Fruit fly (Drosophila melanogaster): ENCODE data around the gene CG7091.
A peak's percentile ranks its signal among the peaks of the same experiment; 100 is the strongest.

The CG7091 gene

dm6 chr3R:13017623-13018036, 39.8 kb downstream of the CG7091 start:
- TF ChIP-seq shn (GFP tag; optimal IDR thresholded peaks at IDR 0.05) (no peak), CG32772 (GFP tag; IDR thresholded peaks at IDR 0.05) (peak; percentile 39; the same call in 1 of the 2 replicates), CG9932 (GFP tag; IDR thresholded peaks at IDR 0.05) (peak; percentile 47), YL-1 (GFP tag; optimal IDR thresholded peaks at IDR 0.05) (no peak), Aef1 (GFP tag; IDR thresholded peaks at IDR 0.05) (no peak), C15 (GFP tag; IDR thresholded peaks at IDR 0.05) (0 out of 3 replicates have a peak, but pooled peaks have one; percentile 13), CG11085 (GFP tag; IDR thresholded peaks at IDR 0.05) (no peak), sug (tag; optimal IDR thresholded peaks at IDR 0.05) (peak; percentile 23), Ets65A (GFP tag) (no peak), da (GFP tag; optimal IDR thresholded peaks at IDR 0.05) (no peak), bab2 (GFP tag; optimal IDR thresholded peaks at IDR 0.05) (no peak), Pdp1 (GFP tag; optimal IDR thresholded peaks at IDR 0.05) (peak in 1 of 2 experiments; percentile 65), Fer2 (tag; optimal IDR thresholded peaks at IDR 0.05) (no peak), CG30403 (GFP tag; optimal IDR thresholded peaks at IDR 0.05) (no peak), CG10543 (GFP tag; optimal IDR thresholded peaks at IDR 0.05) (peak; percentile 62), kah (GFP tag; optimal IDR thresholded peaks at IDR 0.05) (no peak), ham (GFP tag; IDR thresholded peaks at IDR 0.05) (no peak), cwo (GFP tag; optimal IDR thresholded peaks at IDR 0.05) (peak; percentile 9), Adf1 (GFP tag; IDR thresholded peaks at IDR 0.05) (0 out of 2 replicates have a peak, but pooled peaks have one; percentile 9), gcm2 (GFP tag; optimal IDR thresholded peaks at IDR 0.05) (no peak), NFAT (GFP tag; IDR thresholded peaks at IDR 0.05) (peak; percentile 73; the same call in 1 of the 2 replicates), Poxn (GFP tag; IDR thresholded peaks at IDR 0.05) (no peak), hkb (optimal IDR thresholded peaks at IDR 0.05) (no peak), hkb (GFP tag; IDR thresholded peaks at IDR 0.05) (no peak), lab (GFP tag; optimal IDR thresholded peaks at IDR 0.05) (peak; percentile 35), stwl (tag; optimal IDR thresholded peaks at IDR 0.05) (no peak), crol (GFP tag; IDR thresholded peaks at IDR 0.05) (peak; percentile 78), Opbp (GFP tag; IDR thresholded peaks at IDR 0.05; ENCODE audit: partially characterized antibody) (no peak), Nf-YC (tag; optimal IDR thresholded peaks at IDR 0.05) (no peak), CG5245 (GFP tag; optimal IDR thresholded peaks at IDR 0.05) (no peak), CG10654 (GFP tag; optimal IDR thresholded peaks at IDR 0.05) (no peak), CG12236 (GFP tag; optimal IDR thresholded peaks at IDR 0.05) (no peak), disco-r (GFP tag; optimal IDR thresholded peaks at IDR 0.05) (no peak), CG8388 (GFP tag; optimal IDR thresholded peaks at IDR 0.05) (no peak), Drgx (GFP tag; IDR thresholded peaks at IDR 0.05) (peak; percentile 43), rib (GFP tag; IDR thresholded peaks at IDR 0.05) (peak; percentile 67; the same call in 1 of the 2 replicates), CG15011 (GFP tag; optimal IDR thresholded peaks at IDR 0.05) (no peak), B-H1 (GFP tag; IDR thresholded peaks at IDR 0.05) (no peak), Gug (GFP tag; IDR thresholded peaks at IDR 0.05) (no peak), Dfd (GFP tag; optimal IDR thresholded peaks at IDR 0.05) (no peak), Sox102F (GFP tag; optimal IDR thresholded peaks at IDR 0.05) (no peak), CrebB (tag; optimal IDR thresholded peaks at IDR 0.05) (no peak), CG16815 (GFP tag; optimal IDR thresholded peaks at IDR 0.05) (no peak), Sin3A (optimal IDR thresholded peaks at IDR 0.05) (no peak), gce (GFP tag; IDR thresholded peaks at IDR 0.05) (no peak), chinmo (GFP tag; IDR thresholded peaks at IDR 0.05; ENCODE audit: partially characterized antibody) (peak; percentile 92), CG30431 (GFP tag; optimal IDR thresholded peaks at IDR 0.05) (no peak), CG6272 (GFP tag; IDR thresholded peaks at IDR 0.05) (no peak), lilli (GFP tag; optimal IDR thresholded peaks at IDR 0.05) (no peak), CG10274 (GFP tag; optimal IDR thresholded peaks at IDR 0.05) (no peak), CG1792 (GFP tag; optimal IDR thresholded peaks at IDR 0.05) (no peak)
